Worm (Caenorhabditis elegans) whole organism, L1 larva: ENCODE data around the gene col-179.
A peak's percentile ranks its signal among the peaks of the same experiment; 100 is the strongest.

Experiments
- C16A3.4 ChIP-seq: fragments of 150-350 bp; optimal IDR thresholded peaks from 2 replicates; lab custom pipeline; 2014; ENCODE audit warnings: missing biosample characterization, missing genetic modification characterization
- Y116A8C.19 ChIP-seq: sonication (generic microtip); optimal IDR thresholded peaks from 2 replicates; lab custom pipeline; 2016; ENCODE audit warnings: missing compliant biosample characterization, missing genetic modification characterization, borderline replicate concordance
- aha-1 ChIP-seq: fragments of 150-350 bp; optimal IDR thresholded peaks from 2 replicates; lab custom pipeline; 2014; ENCODE audit warnings: missing biosample characterization, missing genetic modification characterization
- blmp-1 ChIP-seq: fragments of 150-350 bp; optimal IDR thresholded peaks from 2 replicates; lab custom pipeline; 2014; ENCODE audit warnings: missing biosample characterization, missing genetic modification characterization
- ceh-63 ChIP-seq: fragments of 200-800 bp; sonication (Bioruptor generic); optimal IDR thresholded peaks from 2 replicates; lab custom pipeline; 2018; ENCODE audit warnings: mild to moderate bottlenecking, missing genetic modification characterization, missing compliant biosample characterization
- ceh-8 ChIP-seq: fragments of 200-800 bp; sonication (Bioruptor generic); optimal IDR thresholded peaks from 2 replicates; lab custom pipeline; 2018; ENCODE audit warnings: mild to moderate bottlenecking, missing genetic modification characterization, moderate library complexity, missing compliant biosample characterization
- ceh-82 ChIP-seq, 3 experiments: fragments of 150-350 bp in 1 of 3; sonication (generic microtip) in 2 of 3; optimal IDR thresholded peaks; 2 replicates each; lab custom pipeline; 2014 to 2017; ENCODE audit warnings: missing biosample characterization in 3 of 3, missing genetic modification characterization in 3 of 3
- ceh-88 ChIP-seq: fragments of 200-800 bp; sonication (Bioruptor generic); IDR thresholded peaks from 2 replicates; pipeline ENCODE4 v1.3.6; 2022; ENCODE audit warnings: missing genetic modification characterization, missing compliant biosample characterization
- ceh-90 ChIP-seq: sonication (generic microtip); optimal IDR thresholded peaks from 2 replicates; lab custom pipeline; 2016; ENCODE audit warnings: missing genetic modification characterization, missing compliant biosample characterization
- dpl-1 ChIP-seq, 3 experiments: fragments of 150-350 bp in 2 of 3; sonication (generic microtip) in 1 of 3; optimal IDR thresholded peaks; 2 replicates each; lab custom pipeline; 2014 to 2017; ENCODE audit warnings: missing biosample characterization in 3 of 3, missing genetic modification characterization in 3 of 3, missing genetic modification reagents in 3 of 3
- efl-1 ChIP-seq, 4 experiments: fragments of 150-350 bp; optimal IDR thresholded peaks in 3 of 4; peaks in 1 of 4; 1 replicate in 1 of 4; 2 replicates in 3 of 4; lab custom pipeline; 2014; ENCODE audit warnings: missing biosample characterization in 2 of 4, missing genetic modification characterization in 2 of 4, missing genetic modification reagents in 2 of 4
- egl-13 ChIP-seq: sonication (generic microtip); optimal IDR thresholded peaks from 2 replicates; lab custom pipeline; 2016; ENCODE audit warnings: missing genotype, missing genetic modification reagents, missing genetic modification characterization, missing compliant biosample characterization
- egl-27 ChIP-seq, 2 experiments: fragments of 150-350 bp in 1 of 2; sonication (generic microtip); optimal IDR thresholded peaks; 3 replicates each; lab custom pipeline; 2017 to 2018; ENCODE audit warnings: missing biosample characterization in 2 of 2, missing genetic modification characterization in 2 of 2, missing genetic modification reagents in 2 of 2
- elt-2 ChIP-seq: sonication (generic microtip); optimal IDR thresholded peaks from 2 replicates; lab custom pipeline; 2016; ENCODE audit warnings: missing genetic modification characterization, mild to moderate bottlenecking, inconsistent platforms, missing compliant biosample characterization, missing genetic modification reagents
- elt-3 ChIP-seq, 6 experiments: fragments of 150-350 bp in 1 of 6; sonication (generic microtip); optimal IDR thresholded peaks; 2 replicates each; lab custom pipeline; 2017 to 2018; ENCODE audit warnings: missing biosample characterization in 6 of 6, missing genetic modification characterization in 6 of 6, inconsistent platforms in 1 of 6
- ets-5 ChIP-seq: fragments of 200-800 bp; sonication (Bioruptor generic); IDR thresholded peaks from 2 replicates; pipeline ENCODE4 v1.3.6; 2022; ENCODE audit warnings: missing genetic modification characterization, missing compliant biosample characterization
- fkh-8 ChIP-seq: sonication (generic microtip); optimal IDR thresholded peaks from 2 replicates; lab custom pipeline; 2016; ENCODE audit warnings: mild to moderate bottlenecking, missing genetic modification characterization, missing compliant biosample characterization
- fos-1 ChIP-seq: fragments of 150-350 bp; optimal IDR thresholded peaks from 2 replicates; lab custom pipeline; 2014; ENCODE audit warnings: missing biosample characterization, missing genetic modification characterization
- grh-1 ChIP-seq: fragments of 200-800 bp; sonication (Bioruptor generic); IDR thresholded peaks from 2 replicates; pipeline ENCODE4 v1.3.6; 2022; ENCODE audit warnings: missing genetic modification reagents, missing genetic modification characterization, missing compliant biosample characterization
- jun-1 ChIP-seq: fragments of 150-350 bp; optimal IDR thresholded peaks from 2 replicates; lab custom pipeline; 2014; ENCODE audit warnings: missing biosample characterization, missing genetic modification reagents, missing genetic modification characterization
- lin-13 ChIP-seq: fragments of 150-350 bp; optimal IDR thresholded peaks from 2 replicates; lab custom pipeline; 2014; ENCODE audit warnings: missing biosample characterization, missing genetic modification reagents, missing genetic modification characterization
- lin-14 ChIP-seq: fragments of 200-800 bp; sonication (Bioruptor generic); optimal IDR thresholded peaks from 2 replicates; lab custom pipeline; 2018; ENCODE audit warnings: mild to moderate bottlenecking, missing genetic modification characterization, moderate library complexity, missing compliant biosample characterization
- lin-15B ChIP-seq: fragments of 150-350 bp; sonication (generic microtip); optimal IDR thresholded peaks from 3 replicates; lab custom pipeline; 2014; ENCODE audit warnings: missing biosample characterization, missing genetic modification characterization
- lin-35 ChIP-seq, 2 experiments: fragments of 150-350 bp; optimal IDR thresholded peaks; 2 replicates each; lab custom pipeline; 2014; ENCODE audit warnings: missing biosample characterization in 2 of 2, missing genetic modification characterization in 2 of 2, missing genetic modification reagents in 2 of 2
- mdl-1 ChIP-seq, 2 experiments: fragments of 150-350 bp; optimal IDR thresholded peaks; 2 replicates each; lab custom pipeline; 2014 to 2017; ENCODE audit warnings: missing biosample characterization in 2 of 2, missing genetic modification characterization in 2 of 2, inconsistent platforms in 1 of 2
- mef-2 ChIP-seq: fragments of 150-350 bp; optimal IDR thresholded peaks from 2 replicates; lab custom pipeline; 2014; ENCODE audit warnings: missing biosample characterization, missing genetic modification characterization
- nhr-20 ChIP-seq: sonication (generic microtip); optimal IDR thresholded peaks from 2 replicates; lab custom pipeline; 2016; ENCODE audit warnings: mild to moderate bottlenecking, missing genetic modification characterization, missing compliant biosample characterization
- nhr-47 ChIP-seq: sonication (generic microtip); optimal IDR thresholded peaks from 2 replicates; lab custom pipeline; 2016; ENCODE audit warnings: mild to moderate bottlenecking, missing genetic modification characterization, moderate library complexity, missing compliant biosample characterization
- nhr-71 ChIP-seq: sonication (generic microtip); optimal IDR thresholded peaks from 2 replicates; lab custom pipeline; 2016; ENCODE audit warnings: mild to moderate bottlenecking, missing genetic modification characterization, moderate library complexity, missing compliant biosample characterization
- nhr-76 ChIP-seq: sonication (generic microtip); optimal IDR thresholded peaks from 2 replicates; lab custom pipeline; 2017; ENCODE audit warnings: missing biosample characterization, missing genetic modification characterization
- nhr-77 ChIP-seq: fragments of 150-350 bp; optimal IDR thresholded peaks from 2 replicates; lab custom pipeline; 2014; ENCODE audit warnings: missing biosample characterization, missing genetic modification characterization
- nhr-85 ChIP-seq: sonication (generic microtip); peaks from one replicate; lab custom pipeline; 2016; ENCODE audit warnings: missing genetic modification characterization, inconsistent platforms, missing compliant biosample characterization
- nhr-90 ChIP-seq: sonication (generic microtip); optimal IDR thresholded peaks from 2 replicates; lab custom pipeline; 2016; ENCODE audit warnings: mild to moderate bottlenecking, missing genetic modification characterization, missing compliant biosample characterization; ENCODE audit not compliant: poor library complexity
- pag-3 ChIP-seq: sonication (generic microtip); optimal IDR thresholded peaks from 2 replicates; lab custom pipeline; 2017; ENCODE audit warnings: missing genetic modification characterization, mild to moderate bottlenecking, missing compliant biosample characterization, antibody characterized with exemption, borderline replicate concordance; ENCODE audit not compliant: insufficient read depth
- pax-3 ChIP-seq: fragments of 200-800 bp; sonication (Bioruptor generic); optimal IDR thresholded peaks from 2 replicates; lab custom pipeline; 2018; ENCODE audit warnings: mild to moderate bottlenecking, missing genetic modification characterization, moderate library complexity, missing compliant biosample characterization
- pqm-1 ChIP-seq: sonication (generic microtip); optimal IDR thresholded peaks from 3 replicates; lab custom pipeline; 2017; ENCODE audit warnings: missing biosample characterization, missing genetic modification characterization
- snu-23 ChIP-seq: sonication (generic microtip); optimal IDR thresholded peaks from 2 replicates; lab custom pipeline; 2016; ENCODE audit warnings: missing genetic modification characterization, missing compliant biosample characterization
- sox-4 ChIP-seq: sonication (generic microtip); optimal IDR thresholded peaks from 2 replicates; lab custom pipeline; 2016; ENCODE audit warnings: missing genetic modification characterization, missing compliant biosample characterization
- swsn-7 ChIP-seq: sonication (generic microtip); optimal IDR thresholded peaks from 2 replicates; lab custom pipeline; 2016; ENCODE audit warnings: missing genetic modification characterization, missing compliant biosample characterization
- tbx-2 ChIP-seq: sonication (generic microtip); optimal IDR thresholded peaks from 2 replicates; lab custom pipeline; 2016; ENCODE audit warnings: missing genetic modification characterization, missing compliant biosample characterization
- unc-130 ChIP-seq: fragments of 150-350 bp; optimal IDR thresholded peaks from 2 replicates; lab custom pipeline; 2017; ENCODE audit warnings: missing biosample characterization, missing genetic modification characterization, inconsistent platforms
- unc-30 ChIP-seq: sonication (generic microtip); optimal IDR thresholded peaks from 2 replicates; lab custom pipeline; 2017; ENCODE audit warnings: missing biosample characterization, missing genetic modification characterization
- unc-62 ChIP-seq: fragments of 150-350 bp; optimal IDR thresholded peaks from 2 replicates; lab custom pipeline; 2014; ENCODE audit warnings: missing biosample characterization, missing genetic modification reagents, missing genetic modification characterization
- unc-86 ChIP-seq: sonication (generic microtip); optimal IDR thresholded peaks from 2 replicates; lab custom pipeline; 2016; ENCODE audit warnings: missing genetic modification characterization, missing compliant biosample characterization
- ztf-4 ChIP-seq: fragments of 150-350 bp; optimal IDR thresholded peaks from 2 replicates; lab custom pipeline; 2014; ENCODE audit warnings: missing biosample characterization, missing genetic modification characterization

The col-179 gene

DNA sequence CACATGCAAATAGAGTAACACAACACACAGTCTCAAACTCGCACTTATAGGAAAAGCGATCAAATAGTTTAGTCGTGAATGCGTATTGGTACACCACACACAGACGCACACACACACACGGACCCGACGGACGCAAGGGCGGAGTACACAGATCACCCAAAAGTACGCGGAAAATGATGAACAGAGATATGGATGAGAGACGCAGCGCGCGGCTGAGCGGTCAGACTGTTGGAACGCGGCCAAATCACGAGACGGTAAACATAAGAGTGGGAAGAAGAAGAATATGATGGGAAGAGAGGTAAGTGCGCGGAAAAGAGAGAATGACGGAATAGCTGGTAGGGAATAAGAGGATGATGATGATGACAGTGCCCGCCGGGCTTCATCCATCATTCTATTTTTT, 46.8 kb downstream of the col-179 start:
- no peak for TF ChIP-seq swsn-7 (tag; lab: Kevin White, UChicago)
- peak; percentile 48 for TF ChIP-seq nhr-71 (tag; lab: Kevin White, UChicago)
- TF ChIP-seq nhr-47 (tag; lab: Kevin White, UChicago) = peak; percentile 19
- TF ChIP-seq grh-1 (GFP tag; lab: Robert Waterston, UW) = no peak
- peak; percentile 11 for TF ChIP-seq ztf-4
- TF ChIP-seq lin-14 (GFP tag; lab: Kevin White, UChicago) = peak; percentile 41
- peak; percentile 78 for TF ChIP-seq blmp-1 (tag; lab: Kevin White, UChicago)
- TF ChIP-seq nhr-90 = no peak
- no peak for TF ChIP-seq unc-30 (tag; lab: Kevin White, UChicago)
- peak; percentile 3 for TF ChIP-seq snu-23 (GFP tag; lab: Kevin White, UChicago)
- no peak for TF ChIP-seq elt-2 (tag; lab: Kevin White, UChicago)
- peak; percentile 61 for TF ChIP-seq nhr-85 (tag; lab: Kevin White, UChicago)
- TF ChIP-seq nhr-20 (tag; lab: Kevin White, UChicago) = peak; percentile 21
- no peak for TF ChIP-seq unc-86 (tag; lab: Kevin White, UChicago)
- no peak for TF ChIP-seq dpl-1 (GFP tag; optimal IDR thresholded peaks at IDR 0.05; lab: Kevin White, UChicago)
- no peak for TF ChIP-seq C16A3.4

DNA sequence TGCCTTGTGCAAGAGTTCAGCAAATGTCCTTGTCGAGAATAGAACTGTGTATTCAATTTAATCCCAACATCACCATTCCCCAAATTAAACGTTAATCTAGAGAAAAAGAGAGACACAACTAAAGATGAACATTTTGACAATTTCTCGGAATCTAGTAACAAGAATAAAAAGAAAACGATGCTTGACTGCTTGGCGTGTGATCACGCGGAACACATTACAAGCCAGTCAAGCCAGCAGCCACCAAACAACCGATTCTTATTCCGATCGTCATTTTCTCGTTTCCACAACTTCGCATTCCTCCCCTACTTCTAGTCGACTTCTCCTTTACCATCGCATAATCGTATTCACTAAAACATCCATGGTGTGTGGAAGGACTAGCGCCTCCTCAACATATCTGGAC, 48.1 kb downstream of the col-179 start:
- no peak for TF ChIP-seq elt-2 (tag; lab: Kevin White, UChicago)
- TF ChIP-seq pag-3 = no peak
- peak; percentile 13 for TF ChIP-seq lin-14 (GFP tag; lab: Kevin White, UChicago)
- TF ChIP-seq lin-15B = no peak
- TF ChIP-seq efl-1 (optimal IDR thresholded peaks at IDR 0.05; lab: Kevin White, UChicago) = no peak
- TF ChIP-seq efl-1 (GFP tag; optimal IDR thresholded peaks at IDR 0.05 in 1 of 2; lab: Kevin White, UChicago) = peak in 1 of 2 experiments; percentile 55
- TF ChIP-seq unc-130 = no peak
- no peak for TF ChIP-seq snu-23 (GFP tag; lab: Kevin White, UChicago)
- TF ChIP-seq blmp-1 (tag; lab: Kevin White, UChicago) = peak; percentile 60
- TF ChIP-seq fkh-8 (tag; lab: Kevin White, UChicago) = peak; percentile 4
- TF ChIP-seq egl-27 (tag; optimal IDR thresholded peaks at IDR 0.05; lab: Kevin White, UChicago) = no peak
- no peak for TF ChIP-seq nhr-76 (tag; lab: Kevin White, UChicago)
- TF ChIP-seq ceh-82 (tag; optimal IDR thresholded peaks at IDR 0.05; lab: Kevin White, UChicago) = no peak

DNA sequence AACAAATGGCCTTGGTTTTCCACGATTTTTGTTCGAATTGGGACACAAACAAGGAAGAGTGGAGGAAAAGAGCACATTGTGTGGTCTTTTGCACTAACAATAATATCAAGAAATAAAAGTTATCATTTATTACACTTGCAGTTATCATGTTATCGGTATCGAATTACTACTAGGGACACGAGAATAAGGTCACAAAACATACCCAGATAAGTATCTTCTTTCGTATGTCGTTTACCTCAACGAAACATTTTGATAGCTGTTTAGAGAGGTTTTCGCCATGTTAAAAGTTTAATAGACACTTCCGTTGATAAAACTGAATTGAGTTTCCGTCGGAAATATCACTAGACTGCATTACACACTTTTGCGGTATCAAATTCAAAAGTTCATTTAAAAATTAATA, 49.7 kb downstream of the col-179 start:
- TF ChIP-seq fos-1 = no peak
- TF ChIP-seq lin-14 (GFP tag; lab: Kevin White, UChicago) = peak; percentile 50
- no peak for TF ChIP-seq lin-35 (GFP tag; optimal IDR thresholded peaks at IDR 0.05; lab: Kevin White, UChicago)
- no peak for TF ChIP-seq pqm-1 (tag; lab: Kevin White, UChicago)
- no peak for TF ChIP-seq mdl-1 (tag; optimal IDR thresholded peaks at IDR 0.05; lab: Kevin White, UChicago)
- TF ChIP-seq fkh-8 (tag; lab: Kevin White, UChicago) = no peak
- no peak for TF ChIP-seq efl-1 (optimal IDR thresholded peaks at IDR 0.05; lab: Kevin White, UChicago)
- no peak for TF ChIP-seq efl-1 (GFP tag; optimal IDR thresholded peaks at IDR 0.05 in 1 of 2; lab: Kevin White, UChicago)
- peak; percentile 13 for TF ChIP-seq nhr-20 (tag; lab: Kevin White, UChicago)
- TF ChIP-seq nhr-77 = no peak
- TF ChIP-seq ceh-90 (tag; lab: Kevin White, UChicago) = no peak
- no peak for TF ChIP-seq ceh-8
- peak; percentile 91 for TF ChIP-seq elt-2 (tag; lab: Kevin White, UChicago)
- no peak for TF ChIP-seq ceh-63 (GFP tag; lab: Kevin White, UChicago)
- no peak for TF ChIP-seq ceh-88 (GFP tag; lab: Robert Waterston, UW)
- no peak for TF ChIP-seq nhr-47 (tag; lab: Kevin White, UChicago)
- TF ChIP-seq elt-3 (tag; optimal IDR thresholded peaks at IDR 0.05; lab: Kevin White, UChicago) = peak in 4 of 6 experiments; percentile 31 to 53 (median 37)
- no peak for TF ChIP-seq blmp-1 (tag; lab: Kevin White, UChicago)
- TF ChIP-seq unc-62 (GFP tag; lab: Kevin White, UChicago) = no peak
- peak; percentile 2 for TF ChIP-seq jun-1 (tag; lab: Kevin White, UChicago)
- no peak for TF ChIP-seq pag-3
- TF ChIP-seq lin-13 (GFP tag; lab: Kevin White, UChicago) = no peak
- no peak for TF ChIP-seq egl-27 (tag; optimal IDR thresholded peaks at IDR 0.05; lab: Kevin White, UChicago)
- TF ChIP-seq pax-3 (tag; lab: Kevin White, UChicago) = no peak
- peak; percentile 11 for TF ChIP-seq nhr-71 (tag; lab: Kevin White, UChicago)
- TF ChIP-seq dpl-1 (GFP tag; optimal IDR thresholded peaks at IDR 0.05; lab: Kevin White, UChicago) = no peak
- TF ChIP-seq swsn-7 (tag; lab: Kevin White, UChicago) = no peak
- no peak for TF ChIP-seq egl-13
- no peak for TF ChIP-seq tbx-2 (tag; lab: Kevin White, UChicago)
- TF ChIP-seq aha-1 (tag; lab: Kevin White, UChicago) = no peak
- TF ChIP-seq sox-4 (tag; lab: Kevin White, UChicago) = no peak
- no peak for TF ChIP-seq mef-2
- TF ChIP-seq nhr-90 = no peak
- TF ChIP-seq C16A3.4 = no peak
- TF ChIP-seq snu-23 (GFP tag; lab: Kevin White, UChicago) = no peak
- TF ChIP-seq Y116A8C.19 (tag; lab: Kevin White, UChicago) = no peak
- no peak for TF ChIP-seq ets-5 (GFP tag; lab: Robert Waterston, UW)
